Fruit fly (Drosophila melanogaster) whole organism, wandering third instar larva: ENCODE measurements around the gene Ada1-2.

Source experiments
- CG32264 ChIP-seq: fragments of 200-800 bp; sonication (Bioruptor generic); optimal IDR thresholded peaks from 2 replicates; lab custom pipeline; 2016; ENCODE audit warnings: missing biosample characterization, missing genetic modification characterization
- CrebA ChIP-seq: fragments of 200-800 bp; sonication (Bioruptor generic); optimal IDR thresholded peaks from 2 replicates; lab custom pipeline; 2016; ENCODE audit warnings: missing biosample characterization, mild to moderate bottlenecking, missing genetic modification characterization, borderline replicate concordance
- Dfd ChIP-seq: fragments of >200 bp; optimal IDR thresholded peaks from 2 replicates; lab custom pipeline; 2017; ENCODE audit warnings: missing biosample characterization, missing genetic modification characterization
- Jra ChIP-seq: sonication (Bioruptor generic); optimal IDR thresholded peaks from 2 replicates; lab custom pipeline; 2016; ENCODE audit warnings: missing biosample characterization, missing genetic modification characterization
- Myc ChIP-seq: fragments of >200 bp; optimal IDR thresholded peaks from 2 replicates; lab custom pipeline; 2017
- OdsH ChIP-seq: fragments of 200-800 bp; sonication (Bioruptor generic); optimal IDR thresholded peaks from 2 replicates; lab custom pipeline; 2016; ENCODE audit warnings: missing biosample characterization, mild to moderate bottlenecking, missing genetic modification characterization
- Sp1 ChIP-seq: fragments of 200-800 bp; sonication (Bioruptor generic); optimal IDR thresholded peaks from 3 replicates; lab custom pipeline; 2019; ENCODE audit warnings: missing biosample characterization, mild to moderate bottlenecking, missing genetic modification characterization, moderate library complexity
- br ChIP-seq: fragments of 200-800 bp; sonication (Bioruptor generic); optimal IDR thresholded peaks from 2 replicates; lab custom pipeline; 2016; ENCODE audit warnings: missing biosample characterization, missing genetic modification characterization
- brk ChIP-seq: fragments of 200-800 bp; sonication (Bioruptor generic); optimal IDR thresholded peaks from 2 replicates; lab custom pipeline; 2016; ENCODE audit warnings: missing biosample characterization, mild to moderate bottlenecking, missing genetic modification characterization
- foxo ChIP-seq, 2 experiments: fragments of 200-800 bp; sonication (Bioruptor generic); optimal IDR thresholded peaks; 2 replicates in 1 of 2; 3 replicates in 1 of 2; lab custom pipeline; 2016 to 2017; ENCODE audit warnings: missing biosample characterization in 2 of 2, missing genetic modification characterization in 2 of 2
- pan ChIP-seq: fragments of >200 bp; optimal IDR thresholded peaks from 2 replicates; lab custom pipeline; 2017
- psq ChIP-seq: fragments of 200-800 bp; sonication (Bioruptor generic); optimal IDR thresholded peaks from 3 replicates; lab custom pipeline; 2017; ENCODE audit warnings: missing biosample characterization, mild to moderate bottlenecking, missing genetic modification characterization, moderate library complexity
- woc ChIP-seq: sonication (Bioruptor generic); optimal IDR thresholded peaks from 2 replicates; lab custom pipeline; 2016; ENCODE audit warnings: missing biosample characterization, mild to moderate bottlenecking, missing genetic modification characterization

dm6 chr2L:12013243-12013642, 20.5 kb downstream of the Ada1-2 start:
- TF ChIP-seq Dfd (no peak), pan (lab: Kevin White, UChicago) (no peak), psq (GFP tag; lab: Kevin White, UChicago) (no peak), CrebA (GFP tag; lab: Kevin White, UChicago) (no peak), foxo (GFP tag; optimal IDR thresholded peaks at IDR 0.05; lab: Kevin White, UChicago) (no peak), Sp1 (GFP tag; lab: Kevin White, UChicago) (no peak), OdsH (GFP tag; lab: Kevin White, UChicago) (no peak), woc (no peak), br (GFP tag; lab: Kevin White, UChicago) (no peak), Myc (lab: Kevin White, UChicago) (no peak), CG32264 (no peak), brk (no peak), Jra (no peak)
